Worm (Caenorhabditis elegans): ENCODE measurements around the gene ints-9.

- TF ChIP-seq klf-2 (GFP tag; conservative IDR thresholded peaks at IDR 0.05), result no peak
- TF ChIP-seq ztf-29 (GFP tag; IDR thresholded peaks at IDR 0.05), result no peak
Measured at ce11 chrV:7622011-7622465, 46.4 kb downstream of the ints-9 start, which contains the start of gene C50E3.12.
